Fruit fly (Drosophila melanogaster) whole organism: ENCODE measurements around the gene CG12811.

Source experiments
- CG8478 ChIP-seq: fragments of >200 bp; optimal IDR thresholded peaks from 2 replicates; lab custom pipeline; 2018; ENCODE audit warnings: inconsistent platforms
- Dll ChIP-seq: fragments of >200 bp; optimal IDR thresholded peaks from 2 replicates; lab custom pipeline; 2017
- pan ChIP-seq: fragments of >200 bp; optimal IDR thresholded peaks from 2 replicates; lab custom pipeline; 2017
- usp ChIP-seq: fragments of >200 bp; optimal IDR thresholded peaks from 2 replicates; lab custom pipeline; 2017; ENCODE audit warnings: missing biosample characterization, missing genetic modification characterization, mixed read lengths

DNA sequence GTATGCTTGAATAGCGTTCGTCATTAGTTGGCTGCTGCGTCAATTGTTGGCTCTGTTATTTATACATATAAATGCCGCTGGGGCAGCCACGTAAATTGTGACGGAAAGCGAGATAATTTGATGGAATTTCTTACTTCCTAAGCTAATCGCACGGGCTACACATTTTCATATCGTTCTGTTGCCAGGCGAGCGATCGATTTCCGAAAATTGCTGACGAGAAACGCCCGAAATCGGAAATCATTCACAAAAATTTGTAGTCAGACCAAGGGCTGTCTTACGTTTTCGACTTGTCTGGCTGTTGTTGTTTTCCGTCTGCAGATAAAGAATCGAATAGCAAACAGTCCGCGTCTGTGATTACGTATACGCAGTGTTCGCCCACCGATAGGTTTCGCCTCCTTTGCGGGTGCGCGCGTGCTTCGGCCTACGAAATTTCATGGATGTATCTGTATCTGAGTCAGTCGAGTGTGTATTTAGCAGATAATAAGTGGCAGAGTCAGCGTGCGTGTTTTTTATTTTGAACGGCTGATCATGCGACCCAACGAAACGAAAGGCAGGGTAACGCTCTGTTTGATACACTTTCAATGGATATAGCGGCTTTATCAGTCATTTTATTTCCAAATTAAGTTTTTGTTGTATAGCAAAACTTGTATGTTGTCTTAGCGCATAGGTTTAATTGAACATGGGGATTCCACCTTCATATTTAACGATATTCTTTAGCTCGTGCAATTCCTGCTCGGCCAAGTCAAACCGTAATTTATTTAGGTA is 49.1 kb upstream of the CG12811 start:
- TF ChIP-seq CG8478 (lab: Kevin White, UChicago) (no peak), pan (lab: Kevin White, UChicago) (no peak), usp (GFP tag; lab: Kevin White, UChicago) (no peak), Dll (lab: Kevin White, UChicago) (no peak)
